Fruit fly (Drosophila melanogaster): ENCODE data around the gene CG33703.

- TF ChIP-seq EcR (GFP tag; optimal IDR thresholded peaks at IDR 0.05): no peak
- no peak for TF ChIP-seq Dll (optimal IDR thresholded peaks at IDR 0.05)
Observed at dm6 chr3L:9497249-9497648, 15.2 kb downstream of the CG33703 start.

Measured in whole organism.